Worm (Caenorhabditis elegans) whole organism, late embryonic: ENCODE results near the gene srd-58.

Source experiments
- C38D4.7 ChIP-seq: fragments of 200-800 bp; sonication (Bioruptor generic); optimal IDR thresholded peaks from 2 replicates; lab custom pipeline; 2018; ENCODE audit warnings: mild to moderate bottlenecking, missing genetic modification characterization, moderate library complexity, missing compliant biosample characterization
- F13H6.1 ChIP-seq: sonication (generic microtip); optimal IDR thresholded peaks from 2 replicates; lab custom pipeline; 2016; ENCODE audit warnings: missing genetic modification characterization, missing compliant biosample characterization
- T23F11.4 ChIP-seq: fragments of 200-800 bp; sonication (Bioruptor generic); optimal IDR thresholded peaks from 2 replicates; lab custom pipeline; 2018; ENCODE audit warnings: mild to moderate bottlenecking, missing genetic modification characterization, missing compliant biosample characterization
- Y22D7AL.16 ChIP-seq: sonication (generic microtip); optimal IDR thresholded peaks from 2 replicates; lab custom pipeline; 2016; ENCODE audit warnings: missing genetic modification characterization, missing compliant biosample characterization
- ahr-1 ChIP-seq: sonication (generic microtip); optimal IDR thresholded peaks from 2 replicates; lab custom pipeline; 2016; ENCODE audit warnings: missing genetic modification characterization, missing compliant biosample characterization
- ama-1 ChIP-seq: fragments of 150-350 bp; optimal IDR thresholded peaks from 2 replicates; lab custom pipeline; 2014
- ceh-18 ChIP-seq: sonication (generic microtip); optimal IDR thresholded peaks from 2 replicates; lab custom pipeline; 2016; ENCODE audit warnings: missing genetic modification characterization, missing compliant biosample characterization
- ceh-19 ChIP-seq: fragments of 200-800 bp; sonication (Bioruptor generic); optimal IDR thresholded peaks from 2 replicates; lab custom pipeline; 2018; ENCODE audit warnings: mild to moderate bottlenecking, missing genetic modification characterization, missing compliant biosample characterization
- ceh-22 ChIP-seq: sonication (generic microtip); optimal IDR thresholded peaks from 2 replicates; lab custom pipeline; 2017; ENCODE audit warnings: missing biosample characterization, missing genetic modification characterization
- ceh-24 ChIP-seq: sonication (generic microtip); optimal IDR thresholded peaks from 2 replicates; lab custom pipeline; 2016; ENCODE audit warnings: mild to moderate bottlenecking, missing genetic modification characterization, missing compliant biosample characterization
- ceh-30 ChIP-seq: fragments of 150-350 bp; optimal IDR thresholded peaks from 2 replicates; lab custom pipeline; 2014; ENCODE audit warnings: missing biosample characterization, missing genetic modification characterization
- ceh-31 ChIP-seq: sonication (generic microtip); optimal IDR thresholded peaks from 2 replicates; lab custom pipeline; 2016; ENCODE audit warnings: missing genetic modification characterization, missing compliant biosample characterization
- ceh-34 ChIP-seq: sonication (generic microtip); optimal IDR thresholded peaks from 2 replicates; lab custom pipeline; 2016; ENCODE audit warnings: mild to moderate bottlenecking, missing genetic modification characterization, missing compliant biosample characterization
- ceh-48 ChIP-seq: sonication (generic microtip); optimal IDR thresholded peaks from 2 replicates; lab custom pipeline; 2016; ENCODE audit warnings: missing genetic modification characterization, inconsistent platforms, missing compliant biosample characterization
- ceh-6 ChIP-seq: fragments of 200-800 bp; sonication (Bioruptor generic); optimal IDR thresholded peaks from 2 replicates; lab custom pipeline; 2018; ENCODE audit warnings: mild to moderate bottlenecking, missing genetic modification characterization, missing compliant biosample characterization
- dmd-4 ChIP-seq: sonication (generic microtip); optimal IDR thresholded peaks from 2 replicates; lab custom pipeline; 2016; ENCODE audit warnings: borderline replicate concordance, missing genetic modification characterization, missing compliant biosample characterization
- eyg-1 ChIP-seq: sonication (generic microtip); optimal IDR thresholded peaks from 2 replicates; lab custom pipeline; 2016; ENCODE audit warnings: missing genotype, missing genetic modification characterization, missing compliant biosample characterization
- fkh-10 ChIP-seq: fragments of 150-350 bp; optimal IDR thresholded peaks from 2 replicates; lab custom pipeline; 2014; ENCODE audit warnings: missing biosample characterization, missing genetic modification reagents, missing genetic modification characterization
- fkh-6 ChIP-seq: sonication (generic microtip); optimal IDR thresholded peaks from 2 replicates; lab custom pipeline; 2016; ENCODE audit warnings: missing genetic modification characterization, missing compliant biosample characterization
- hlh-13 ChIP-seq: fragments of 200-800 bp; sonication (Bioruptor generic); optimal IDR thresholded peaks from 2 replicates; lab custom pipeline; 2018; ENCODE audit warnings: mild to moderate bottlenecking, missing genetic modification characterization, missing compliant biosample characterization
- hlh-8 ChIP-seq: sonication (generic microtip); optimal IDR thresholded peaks from 2 replicates; lab custom pipeline; 2016; ENCODE audit warnings: missing genotype, missing genetic modification characterization, missing compliant biosample characterization
- lim-6 ChIP-seq: sonication (generic microtip); optimal IDR thresholded peaks from 2 replicates; lab custom pipeline; 2016; ENCODE audit warnings: missing genetic modification characterization, missing compliant biosample characterization
- madf-2 ChIP-seq: sonication (generic microtip); optimal IDR thresholded peaks from 2 replicates; lab custom pipeline; 2017; ENCODE audit warnings: missing genetic modification characterization, missing compliant biosample characterization
- mec-3 ChIP-seq: sonication (generic microtip); optimal IDR thresholded peaks from 2 replicates; lab custom pipeline; 2016; ENCODE audit warnings: borderline replicate concordance, missing genetic modification characterization, missing compliant biosample characterization
- nfya-1 ChIP-seq: sonication (generic microtip); optimal IDR thresholded peaks from 2 replicates; lab custom pipeline; 2017; ENCODE audit warnings: missing genetic modification characterization, mild to moderate bottlenecking, missing compliant biosample characterization, antibody characterized with exemption, moderate library complexity
- nhr-11 ChIP-seq: fragments of 150-350 bp; optimal IDR thresholded peaks from 2 replicates; lab custom pipeline; 2014; ENCODE audit warnings: missing biosample characterization, missing genetic modification characterization
- nhr-232 ChIP-seq: sonication (generic microtip); optimal IDR thresholded peaks from 2 replicates; lab custom pipeline; 2016; ENCODE audit warnings: missing genetic modification characterization, missing compliant biosample characterization
- npax-4 ChIP-seq: sonication (generic microtip); optimal IDR thresholded peaks from 2 replicates; lab custom pipeline; 2016; ENCODE audit warnings: missing genetic modification characterization, missing compliant biosample characterization
- pag-3 ChIP-seq: sonication (generic microtip); optimal IDR thresholded peaks from 2 replicates; lab custom pipeline; 2016; ENCODE audit warnings: missing compliant biosample characterization, missing genetic modification characterization, borderline replicate concordance
- pat-9 ChIP-seq: fragments of 200-800 bp; sonication (Bioruptor generic); optimal IDR thresholded peaks from 2 replicates; lab custom pipeline; 2018; ENCODE audit warnings: mild to moderate bottlenecking, missing genetic modification characterization, moderate library complexity, missing compliant biosample characterization
- pax-1 ChIP-seq: fragments of 150-350 bp; optimal IDR thresholded peaks from 2 replicates; lab custom pipeline; 2014; ENCODE audit warnings: missing biosample characterization, missing genetic modification characterization
- pha-2 ChIP-seq: sonication (generic microtip); optimal IDR thresholded peaks from 2 replicates; lab custom pipeline; 2017; ENCODE audit warnings: mild to moderate bottlenecking, missing genetic modification characterization, missing compliant biosample characterization
- pha-4 ChIP-seq: fragments of 150-350 bp; optimal IDR thresholded peaks from 2 replicates; lab custom pipeline; 2018; ENCODE audit warnings: missing biosample characterization, missing genetic modification reagents, missing genetic modification characterization
- pqm-1 ChIP-seq: sonication (generic microtip); optimal IDR thresholded peaks from 2 replicates; lab custom pipeline; 2016; ENCODE audit warnings: missing genetic modification characterization, missing compliant biosample characterization
- pros-1 ChIP-seq: fragments of 150-350 bp; optimal IDR thresholded peaks from 2 replicates; lab custom pipeline; 2014; ENCODE audit warnings: missing biosample characterization, missing genetic modification reagents, missing genetic modification characterization
- ref-2 ChIP-seq: sonication (generic microtip); optimal IDR thresholded peaks from 2 replicates; lab custom pipeline; 2016; ENCODE audit warnings: missing genetic modification characterization, missing compliant biosample characterization
- sdc-2 ChIP-seq: sonication (generic microtip); optimal IDR thresholded peaks from 2 replicates; lab custom pipeline; 2016; ENCODE audit warnings: missing genotype, missing genetic modification characterization, missing compliant biosample characterization
- sox-4 ChIP-seq: sonication (generic microtip); optimal IDR thresholded peaks from 2 replicates; lab custom pipeline; 2017; ENCODE audit warnings: mild to moderate bottlenecking, missing genetic modification characterization, inconsistent platforms, missing compliant biosample characterization
- syd-9 ChIP-seq: sonication (generic microtip); optimal IDR thresholded peaks from 2 replicates; lab custom pipeline; 2016; ENCODE audit warnings: mild to moderate bottlenecking, missing genetic modification characterization, moderate library complexity, missing compliant biosample characterization
- ttx-3 ChIP-seq: sonication (generic microtip); optimal IDR thresholded peaks from 2 replicates; lab custom pipeline; 2016; ENCODE audit warnings: missing genetic modification reagents, missing genetic modification characterization, missing compliant biosample characterization
- unc-55 ChIP-seq: sonication (generic microtip); optimal IDR thresholded peaks from 2 replicates; lab custom pipeline; 2017; ENCODE audit warnings: missing biosample characterization, missing genetic modification reagents, missing genetic modification characterization
- unc-86 ChIP-seq: sonication (generic microtip); optimal IDR thresholded peaks from 2 replicates; lab custom pipeline; 2016; ENCODE audit warnings: missing genetic modification characterization, missing compliant biosample characterization
- ztf-16 ChIP-seq: sonication (generic microtip); optimal IDR thresholded peaks from 2 replicates; lab custom pipeline; 2017; ENCODE audit warnings: missing genetic modification characterization, missing compliant biosample characterization

The srd-58 gene

DNA sequence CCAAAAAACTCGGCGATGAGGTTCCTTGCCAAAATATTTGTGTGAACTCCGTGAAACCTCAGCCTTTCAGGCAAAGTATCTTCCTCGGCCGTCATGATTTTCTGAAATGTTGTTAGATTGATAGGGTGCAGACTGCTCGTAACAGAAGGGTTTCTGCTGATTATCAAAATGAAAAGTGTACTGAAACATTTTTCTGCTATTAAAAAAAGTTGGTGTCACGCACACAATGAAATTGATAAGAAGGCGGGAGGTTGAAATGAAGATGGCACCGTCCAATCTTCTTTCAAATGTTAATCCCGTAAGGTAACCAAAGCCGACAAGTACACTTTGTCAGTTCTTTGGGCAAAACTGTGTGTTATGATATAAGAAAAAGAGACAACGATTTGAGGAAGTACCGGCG lies 32.1 kb upstream of the srd-58 start (continued):
- no peak for TF ChIP-seq ceh-6 (GFP tag; lab: Kevin White, UChicago)

DNA sequence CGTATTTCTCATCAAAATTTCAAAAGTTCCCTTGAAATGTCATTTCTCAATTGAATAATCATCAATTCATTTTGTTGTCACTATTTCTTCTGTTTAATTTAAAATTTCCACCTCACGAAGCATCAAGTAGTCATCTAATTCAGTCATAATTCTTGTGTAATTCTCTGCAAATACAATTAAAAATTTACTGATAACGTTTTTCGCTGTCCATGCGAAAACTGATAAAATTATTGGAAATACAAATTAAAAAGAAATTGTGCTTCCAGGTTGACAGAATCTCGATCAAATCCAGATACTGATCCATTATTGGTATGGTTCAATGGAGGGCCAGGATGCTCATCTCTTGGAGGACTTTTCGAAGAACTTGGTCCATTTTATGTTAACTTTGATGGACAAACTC lies 28.4 kb upstream of the srd-58 start:
- TF ChIP-seq nhr-11 (tag; lab: Kevin White, UChicago) (no peak), ceh-30 (tag; lab: Kevin White, UChicago) (no peak), sox-4 (tag; lab: Kevin White, UChicago) (no peak), npax-4 (tag; lab: Kevin White, UChicago) (no peak), hlh-13 (no peak), nfya-1 (no peak), pros-1 (tag; lab: Kevin White, UChicago) (no peak), ama-1 (lab: Kevin White, UChicago) (no peak), fkh-6 (tag; lab: Kevin White, UChicago) (no peak), ceh-22 (tag; lab: Kevin White, UChicago) (no peak), lim-6 (tag; lab: Kevin White, UChicago) (no peak)

DNA sequence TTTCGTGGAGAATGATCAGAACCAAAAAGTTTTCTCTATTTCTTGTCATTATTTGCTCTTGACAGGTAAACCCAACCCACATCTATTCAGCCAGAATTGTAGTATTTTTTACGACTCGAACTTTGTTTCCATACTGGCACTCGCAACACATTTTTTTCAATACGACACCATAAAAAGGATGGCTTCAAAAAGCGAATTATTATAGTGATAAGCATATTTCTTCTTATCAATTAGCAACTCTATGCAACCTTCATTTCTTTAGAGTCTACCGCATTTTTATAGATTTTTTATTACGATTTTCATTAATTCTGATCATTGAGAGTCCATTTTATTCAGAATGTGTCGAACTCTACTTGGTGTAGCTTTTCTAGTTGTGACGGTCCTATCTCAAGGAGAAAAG lies 27.7 kb upstream of the srd-58 start, which contains the start of gene ctsa-3.1:
TSS of gene ctsa-3.1 (plus strand) at position 337 of the 400 bp plus-strand sequence.
- no peak for TF ChIP-seq syd-9 (tag; lab: Kevin White, UChicago)
- no peak for TF ChIP-seq ceh-19 (GFP tag; lab: Kevin White, UChicago)
- TF ChIP-seq ref-2, result no peak
- no peak for TF ChIP-seq unc-86 (tag; lab: Kevin White, UChicago)
- no peak for TF ChIP-seq ztf-16 (tag; lab: Kevin White, UChicago)
- TF ChIP-seq ceh-6 (GFP tag; lab: Kevin White, UChicago), result no peak
- TF ChIP-seq nfya-1, result no peak
- TF ChIP-seq madf-2 (tag; lab: Kevin White, UChicago), result no peak
- no peak for TF ChIP-seq fkh-6 (tag; lab: Kevin White, UChicago)
- no peak for TF ChIP-seq pha-4 (tag; lab: Kevin White, UChicago)
- TF ChIP-seq ceh-34 (tag; lab: Kevin White, UChicago), result no peak
- no peak for TF ChIP-seq nhr-232 (tag; lab: Kevin White, UChicago)
- TF ChIP-seq Y22D7AL.16 (tag; lab: Kevin White, UChicago), result no peak
- TF ChIP-seq, all 69 proteins: peak for 0

- no peak for TF ChIP-seq ceh-19 (GFP tag; lab: Kevin White, UChicago)
- no peak for TF ChIP-seq unc-55 (GFP tag; lab: Kevin White, UChicago)
- TF ChIP-seq dmd-4, result no peak
- TF ChIP-seq ztf-16 (tag; lab: Kevin White, UChicago), result no peak
- no peak for TF ChIP-seq pqm-1 (tag; lab: Kevin White, UChicago)
- no peak for TF ChIP-seq sdc-2 (tag; lab: Kevin White, UChicago)
- no peak for TF ChIP-seq nhr-232 (tag; lab: Kevin White, UChicago)
- TF ChIP-seq pag-3, result no peak
- no peak for TF ChIP-seq eyg-1 (tag; lab: Kevin White, UChicago)
- TF ChIP-seq fkh-10, result no peak
- TF ChIP-seq ttx-3 (tag; lab: Kevin White, UChicago), result no peak
Measured at ce11 chrII:7231951-7232350, 27.1 kb upstream of the srd-58 start.

DNA sequence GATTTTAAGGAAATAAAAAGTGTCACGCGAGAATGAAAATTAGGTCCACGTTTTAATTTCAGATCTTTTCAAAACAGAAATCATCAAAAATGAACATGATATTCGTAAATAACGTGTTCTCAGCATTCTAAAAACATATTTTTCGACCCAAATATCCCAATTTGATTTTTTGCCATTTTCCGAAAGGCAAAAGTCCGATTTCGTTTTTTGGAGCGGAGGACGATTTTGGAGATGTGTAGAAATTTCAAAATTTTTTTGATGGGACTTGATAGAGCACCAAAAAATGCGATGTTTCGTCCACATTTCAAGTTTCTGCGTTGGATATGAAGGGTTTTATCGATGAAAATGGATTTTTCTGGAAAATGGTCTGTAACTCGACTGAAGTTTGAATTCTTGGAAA lies 25.8 kb upstream of the srd-58 start:
- TF ChIP-seq pax-1 (tag; lab: Kevin White, UChicago) (no peak), ceh-30 (tag; lab: Kevin White, UChicago) (no peak), F13H6.1 (tag; lab: Kevin White, UChicago) (no peak), T23F11.4 (GFP tag; lab: Kevin White, UChicago) (no peak), ceh-18 (tag; lab: Kevin White, UChicago) (no peak), fkh-6 (tag; lab: Kevin White, UChicago) (no peak), ceh-31 (no peak), nfya-1 (no peak), ceh-48 (tag; lab: Kevin White, UChicago) (no peak), C38D4.7 (no peak), mec-3 (no peak), hlh-8 (tag; lab: Kevin White, UChicago) (no peak), ama-1 (lab: Kevin White, UChicago) (no peak), pros-1 (tag; lab: Kevin White, UChicago) (no peak), sox-4 (tag; lab: Kevin White, UChicago) (no peak), pat-9 (tag; lab: Kevin White, UChicago) (no peak), hlh-13 (no peak), ahr-1 (tag; lab: Kevin White, UChicago) (no peak), pha-2 (no peak), ceh-24 (tag; lab: Kevin White, UChicago) (no peak)
